Worm (Caenorhabditis elegans): ENCODE data around the gene Y27F2A.9.

ce11 chrII:3203415-3203814 lies 12.0 kb upstream of the Y27F2A.9 start, which contains the start of gene sri-50:
- TF ChIP-seq nhr-28 (tag; optimal IDR thresholded peaks at IDR 0.05) (no peak), M03D4.4 (tag; optimal IDR thresholded peaks at IDR 0.05) (no peak), lsy-2 (tag; optimal IDR thresholded peaks at IDR 0.05) (no peak), ceh-39 (tag; optimal IDR thresholded peaks at IDR 0.05) (no peak), snpc-4 (tag; optimal IDR thresholded peaks at IDR 0.05) (no peak), zip-8 (tag; optimal IDR thresholded peaks at IDR 0.05) (no peak), ceh-83 (GFP tag; optimal IDR thresholded peaks at IDR 0.05) (no peak), sptf-1 (tag; optimal IDR thresholded peaks at IDR 0.05) (no peak), pha-4 (tag; optimal IDR thresholded peaks at IDR 0.05) (no peak), mab-5 (tag; optimal IDR thresholded peaks at IDR 0.05) (no peak), elt-3 (tag; optimal IDR thresholded peaks at IDR 0.05) (no peak)
